Worm (Caenorhabditis elegans) whole organism, early embryonic: Measurements from ENCODE around the gene ceh-30.

Experiments used
- B0310.2 ChIP-seq: sonication (generic microtip); optimal IDR thresholded peaks from 2 replicates; lab custom pipeline; 2016; ENCODE audit warnings: mild to moderate bottlenecking, missing genetic modification characterization, missing compliant biosample characterization
- F13C5.2 ChIP-seq: sonication (generic microtip); optimal IDR thresholded peaks from 2 replicates; lab custom pipeline; 2017; ENCODE audit warnings: mild to moderate bottlenecking, missing genetic modification characterization, inconsistent platforms, missing compliant biosample characterization
- aly-1 ChIP-seq: sonication (generic microtip); optimal IDR thresholded peaks from 2 replicates; lab custom pipeline; 2016; ENCODE audit warnings: missing genetic modification characterization, missing compliant biosample characterization
- ama-1 ChIP-seq: fragments of 150-350 bp; optimal IDR thresholded peaks from 2 replicates; lab custom pipeline; 2014
- ceh-13 ChIP-seq: fragments of 200-800 bp; sonication (Bioruptor generic); optimal IDR thresholded peaks from 2 replicates; lab custom pipeline; 2018; ENCODE audit warnings: mild to moderate bottlenecking, missing genetic modification characterization, missing compliant biosample characterization
- ceh-36 ChIP-seq: sonication (generic microtip); optimal IDR thresholded peaks from 2 replicates; lab custom pipeline; 2016; ENCODE audit warnings: missing genetic modification characterization, inconsistent platforms, missing compliant biosample characterization
- ets-7 ChIP-seq: sonication (generic microtip); optimal IDR thresholded peaks from 2 replicates; lab custom pipeline; 2016; ENCODE audit warnings: missing genotype, missing genetic modification characterization, missing compliant biosample characterization
- flt-1 ChIP-seq: fragments of 200-800 bp; sonication (Bioruptor generic); IDR thresholded peaks from 2 replicates; pipeline ENCODE4 v1.3.6; 2022; ENCODE audit warnings: missing genetic modification characterization, missing compliant biosample characterization
- hmbx-1 ChIP-seq: sonication (generic microtip); optimal IDR thresholded peaks from 2 replicates; lab custom pipeline; 2016; ENCODE audit warnings: mild to moderate bottlenecking, missing genetic modification characterization, missing compliant biosample characterization
- hmg-4 ChIP-seq: fragments of 200-800 bp; sonication (Bioruptor generic); optimal IDR thresholded peaks from 2 replicates; lab custom pipeline; 2018; ENCODE audit warnings: mild to moderate bottlenecking, missing genetic modification characterization, missing compliant biosample characterization
- hnd-1 ChIP-seq: sonication (generic microtip); optimal IDR thresholded peaks from 2 replicates; lab custom pipeline; 2016; ENCODE audit warnings: missing genetic modification characterization, missing compliant biosample characterization
- pes-1 ChIP-seq: fragments of 200-800 bp; sonication (Bioruptor generic); IDR thresholded peaks from 2 replicates; pipeline ENCODE4 v1.3.6; 2022; ENCODE audit warnings: missing genetic modification reagents, missing genetic modification characterization, missing compliant biosample characterization
- scrt-1 ChIP-seq: fragments of 200-800 bp; sonication (Bioruptor generic); IDR thresholded peaks from 2 replicates; pipeline ENCODE4 v1.3.6; 2022; ENCODE audit warnings: missing genetic modification characterization, missing compliant biosample characterization
- sea-1 ChIP-seq: fragments of 200-800 bp; sonication (Bioruptor generic); conservative IDR thresholded peaks from 2 replicates; pipeline ENCODE4 v1.3.6; 2022; ENCODE audit warnings: missing genetic modification characterization, missing compliant biosample characterization
- tbx-11 ChIP-seq: fragments of 200-800 bp; sonication (Bioruptor generic); IDR thresholded peaks from 2 replicates; pipeline ENCODE4 v1.3.6; 2022; ENCODE audit warnings: missing genetic modification characterization, missing compliant biosample characterization
- tbx-37 ChIP-seq: fragments of 200-800 bp; sonication (Bioruptor generic); conservative IDR thresholded peaks from 2 replicates; pipeline ENCODE4 v1.3.6; 2022; ENCODE audit warnings: missing genetic modification reagents, missing genetic modification characterization, missing compliant biosample characterization
- tra-4 ChIP-seq: sonication (generic microtip); optimal IDR thresholded peaks from 2 replicates; lab custom pipeline; 2017; ENCODE audit warnings: missing genetic modification characterization, missing compliant biosample characterization

Gene ceh-30

DNA sequence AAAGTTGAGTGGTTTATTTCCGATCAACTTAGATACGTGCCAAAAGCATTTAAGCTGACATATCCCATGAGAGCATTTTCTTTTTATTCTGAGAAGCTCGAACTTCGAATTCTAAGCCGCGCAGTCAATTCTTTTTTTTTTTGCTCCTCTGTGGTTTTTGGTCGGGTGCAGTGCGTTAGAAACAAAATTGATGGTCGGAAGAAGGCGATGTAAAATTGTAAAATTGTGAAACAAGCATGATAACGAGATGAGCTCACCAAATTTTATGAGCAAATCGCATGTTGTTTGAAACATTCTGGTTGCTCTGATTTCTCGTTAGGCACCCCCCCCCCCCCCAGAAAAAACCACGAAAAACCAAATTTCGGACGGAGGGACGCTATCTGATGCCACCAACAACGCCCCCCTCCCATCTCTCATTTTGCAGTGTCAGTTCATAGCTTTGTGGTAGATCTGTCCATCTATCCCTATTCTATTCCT lies 38.7 kb upstream of the ceh-30 start, which contains the start of gene aqp-7:
Gene aqp-7 (plus strand): TSS at position 427 of the 477 bp plus-strand sequence.
- TF ChIP-seq tra-4 (tag; lab: Kevin White, UChicago) (no peak), flt-1 (GFP tag; lab: Robert Waterston, UW) (no peak), ets-7 (tag; lab: Kevin White, UChicago) (no peak), scrt-1 (GFP tag; lab: Robert Waterston, UW) (no peak), tbx-11 (no peak), hmg-4 (no peak), ama-1 (lab: Kevin White, UChicago) (no peak), pes-1 (no peak), hmbx-1 (tag; lab: Kevin White, UChicago) (no peak), F13C5.2 (no peak), tbx-37 (no peak), ceh-13 (GFP tag; lab: Kevin White, UChicago) (no peak), B0310.2 (tag; lab: Kevin White, UChicago) (no peak), ceh-36 (tag; lab: Kevin White, UChicago) (no peak), aly-1 (tag; lab: Kevin White, UChicago) (no peak), sea-1 (GFP tag; lab: Robert Waterston, UW) (no peak), hnd-1 (no peak)

DNA sequence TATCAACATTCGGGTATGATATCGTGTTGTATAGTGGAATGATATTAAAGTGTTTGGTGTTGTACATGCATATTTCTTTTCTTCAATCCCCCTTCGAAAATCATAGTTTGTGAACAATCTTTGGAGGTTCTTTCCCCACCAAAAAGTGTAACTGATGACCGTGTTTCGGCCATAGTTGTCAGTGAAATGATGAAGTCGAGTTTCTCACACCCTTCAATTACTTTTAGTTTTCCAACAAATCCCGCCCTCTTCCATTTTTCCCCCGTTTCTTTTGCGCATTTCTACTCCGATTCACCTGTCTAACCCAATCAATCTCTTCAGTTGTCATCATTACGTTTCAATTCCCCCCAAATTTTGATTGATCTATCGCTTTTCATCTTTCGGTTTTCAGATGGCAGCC lies 38.2 kb upstream of the ceh-30 start:
- TF ChIP-seq tbx-11 (no peak), pes-1 (no peak), flt-1 (GFP tag; lab: Robert Waterston, UW) (no peak), hmbx-1 (tag; lab: Kevin White, UChicago) (no peak), ceh-13 (GFP tag; lab: Kevin White, UChicago) (no peak), ama-1 (lab: Kevin White, UChicago) (no peak)

DNA sequence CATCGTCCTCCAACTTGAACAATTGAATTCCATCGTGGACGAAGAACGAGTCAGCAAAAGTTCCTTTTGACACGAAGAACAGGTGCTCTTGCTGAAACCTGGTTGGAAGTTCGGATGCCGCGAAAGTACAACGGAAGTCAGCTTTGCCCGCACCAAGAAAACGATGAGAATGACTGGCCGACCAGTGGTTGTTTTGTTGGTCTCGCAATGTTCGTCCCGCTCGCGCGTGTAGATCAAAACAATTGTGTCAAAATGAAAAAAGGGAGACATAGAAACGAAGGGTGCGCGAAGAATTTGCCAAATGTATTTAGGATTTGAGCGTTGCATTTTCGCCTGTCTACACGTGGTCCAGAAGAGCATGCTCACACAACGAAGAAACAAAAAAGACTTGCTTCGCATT lies 34.3 kb upstream of the ceh-30 start, which contains the start of gene M02F4.1:
Gene M02F4.1 (minus strand): TSS at position 101 of the 400 bp plus-strand sequence.
- TF ChIP-seq aly-1 (tag; lab: Kevin White, UChicago) (no peak), tbx-11 (no peak), hmg-4 (no peak), B0310.2 (tag; lab: Kevin White, UChicago) (no peak), pes-1 (no peak), ceh-13 (GFP tag; lab: Kevin White, UChicago) (no peak)

DNA sequence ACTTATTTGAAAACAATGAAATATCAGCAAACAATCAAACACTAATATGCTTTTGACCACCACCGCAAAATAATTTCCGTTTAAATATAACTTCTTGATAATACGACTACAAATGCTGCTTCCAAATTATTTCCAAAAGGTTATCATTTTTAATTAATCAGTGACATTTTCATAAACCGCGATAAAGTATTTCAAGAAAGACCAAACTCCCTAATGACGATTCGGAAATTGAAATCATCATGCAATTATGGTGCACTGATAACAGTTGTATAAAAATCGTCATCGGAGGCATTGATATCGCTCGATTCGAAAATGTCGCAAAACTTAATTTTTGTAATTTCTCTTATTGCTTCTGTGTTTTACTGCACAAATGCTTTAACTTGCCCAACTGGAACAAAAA lies 31.9 kb upstream of the ceh-30 start, which contains the start of gene clec-265:
Gene clec-265 (plus strand): TSS at position 300 of the 400 bp plus-strand sequence.
- TF ChIP-seq tbx-37 (no peak), B0310.2 (tag; lab: Kevin White, UChicago) (no peak), pes-1 (no peak), flt-1 (GFP tag; lab: Robert Waterston, UW) (no peak), tbx-11 (no peak)

DNA sequence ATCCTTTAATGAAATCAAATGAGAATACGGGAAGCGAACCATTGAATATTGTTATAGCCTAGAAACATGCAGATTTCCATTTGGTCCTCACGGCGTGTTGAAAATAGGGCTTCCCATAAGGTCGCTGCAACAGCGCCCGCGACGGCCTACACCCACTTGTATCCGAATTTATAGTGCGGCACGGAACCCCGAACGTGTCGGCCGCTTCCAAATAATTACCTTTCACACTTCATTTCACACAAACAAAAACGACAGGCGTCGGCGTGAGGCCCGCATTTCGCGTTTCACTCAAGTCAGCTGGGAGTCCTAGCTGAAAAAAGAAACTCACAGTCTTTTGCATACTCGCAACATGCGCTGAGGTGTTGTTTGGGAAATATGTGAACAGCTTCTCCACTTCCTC lies 29.9 kb upstream of the ceh-30 start:
- TF ChIP-seq hnd-1 = no peak
- no peak for TF ChIP-seq F13C5.2
- TF ChIP-seq tra-4 (tag; lab: Kevin White, UChicago) = no peak
- TF ChIP-seq pes-1 = no peak
- TF ChIP-seq scrt-1 (GFP tag; lab: Robert Waterston, UW) = no peak
- TF ChIP-seq tbx-37 = no peak
- no peak for TF ChIP-seq ama-1 (lab: Kevin White, UChicago)
- TF ChIP-seq hmbx-1 (tag; lab: Kevin White, UChicago) = no peak

DNA sequence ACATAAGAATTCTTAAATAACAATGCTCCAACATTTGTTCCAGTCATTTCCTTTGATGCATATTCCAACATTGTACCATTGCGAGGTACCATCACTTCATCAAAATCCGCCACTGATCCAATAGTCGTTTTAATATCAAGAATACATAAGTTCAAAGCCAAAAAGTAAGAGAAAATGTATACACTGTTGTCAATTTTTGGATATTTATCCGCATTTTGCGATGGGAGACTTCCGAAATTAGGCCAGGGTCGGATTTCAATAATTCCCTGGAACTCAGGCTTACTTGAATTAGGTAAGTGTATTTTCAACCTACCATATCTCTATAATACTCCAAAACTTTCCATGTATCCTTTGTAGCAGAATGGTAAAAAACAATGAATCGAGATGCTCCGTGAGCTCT lies 29.2 kb upstream of the ceh-30 start, which contains the start of gene M02F4.2:
Gene M02F4.2 (minus strand): TSS at position 101 of the 400 bp plus-strand sequence.
- TF ChIP-seq ets-7 (tag; lab: Kevin White, UChicago) = no peak
- TF ChIP-seq tbx-11 = no peak
- no peak for TF ChIP-seq B0310.2 (tag; lab: Kevin White, UChicago)
- TF ChIP-seq ama-1 (lab: Kevin White, UChicago) = no peak
- TF ChIP-seq sea-1 (GFP tag; lab: Robert Waterston, UW) = no peak
- no peak for TF ChIP-seq F13C5.2
- no peak for TF ChIP-seq flt-1 (GFP tag; lab: Robert Waterston, UW)
- TF ChIP-seq hnd-1 = no peak
- no peak for TF ChIP-seq hmg-4
- no peak for TF ChIP-seq hmbx-1 (tag; lab: Kevin White, UChicago)

DNA sequence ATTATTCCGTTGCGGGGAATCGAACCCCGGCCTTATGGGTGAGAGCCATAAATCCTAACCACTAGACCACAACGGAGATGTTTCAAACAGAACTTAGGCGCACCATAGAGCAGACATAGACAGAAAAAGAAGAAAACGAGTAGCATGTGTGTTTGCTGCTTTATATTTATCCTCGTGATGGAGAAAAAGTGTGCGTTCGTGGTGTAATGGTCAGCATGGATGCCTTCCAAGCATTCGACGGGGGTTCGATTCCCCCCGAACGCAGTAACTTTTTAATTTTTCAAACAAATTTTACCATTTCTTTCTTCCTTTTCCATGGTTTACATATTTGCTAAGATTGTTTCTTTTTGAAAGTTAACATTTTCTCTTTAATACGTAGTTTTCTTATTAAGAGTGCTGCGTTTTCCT lies 27.4 kb upstream of the ceh-30 start:
- TF ChIP-seq tbx-37 (peak; percentile 91), scrt-1 (GFP tag; lab: Robert Waterston, UW) (peak; percentile 95), hmg-4 (peak; percentile 90), F13C5.2 (peak; percentile 98), aly-1 (tag; lab: Kevin White, UChicago) (peak; percentile 89), hnd-1 (peak; percentile 92), pes-1 (peak; percentile 94), B0310.2 (tag; lab: Kevin White, UChicago) (peak; percentile 84), sea-1 (GFP tag; lab: Robert Waterston, UW) (peak; percentile 98), tbx-11 (peak; percentile 96), ceh-13 (GFP tag; lab: Kevin White, UChicago) (peak; percentile 85), ceh-36 (tag; lab: Kevin White, UChicago) (peak; percentile 88), ama-1 (lab: Kevin White, UChicago) (no peak), tra-4 (tag; lab: Kevin White, UChicago) (peak; percentile 77), hmbx-1 (tag; lab: Kevin White, UChicago) (peak; percentile 86), ets-7 (tag; lab: Kevin White, UChicago) (peak; percentile 91), flt-1 (GFP tag; lab: Robert Waterston, UW) (peak; percentile 94)

DNA sequence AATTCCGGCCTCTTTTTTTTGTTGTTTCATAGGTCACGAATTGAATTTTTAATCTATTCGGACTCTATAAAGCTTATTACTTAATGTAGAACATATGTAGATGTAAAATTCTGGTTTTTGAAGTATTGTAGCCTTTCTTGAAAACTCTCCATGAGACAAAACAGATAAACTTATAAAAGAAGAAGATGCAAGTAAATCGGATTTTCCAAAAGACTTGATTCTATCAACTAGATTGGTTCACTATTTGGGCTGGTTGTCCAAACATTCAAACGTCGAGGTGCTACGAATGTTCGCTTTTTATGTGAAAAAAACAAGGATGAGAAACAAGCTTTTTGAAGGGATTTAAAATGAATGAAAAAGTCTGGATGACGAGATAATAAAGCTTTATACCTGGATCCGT lies 23.4 kb upstream of the ceh-30 start:
- TF ChIP-seq hmbx-1 (tag; lab: Kevin White, UChicago) (no peak), hnd-1 (no peak), ets-7 (tag; lab: Kevin White, UChicago) (no peak), hmg-4 (no peak), ceh-13 (GFP tag; lab: Kevin White, UChicago) (no peak), ama-1 (lab: Kevin White, UChicago) (no peak), ceh-36 (tag; lab: Kevin White, UChicago) (no peak), tra-4 (tag; lab: Kevin White, UChicago) (no peak), scrt-1 (GFP tag; lab: Robert Waterston, UW) (no peak), aly-1 (tag; lab: Kevin White, UChicago) (no peak), sea-1 (GFP tag; lab: Robert Waterston, UW) (no peak), tbx-37 (no peak), F13C5.2 (no peak), tbx-11 (no peak), flt-1 (GFP tag; lab: Robert Waterston, UW) (no peak), B0310.2 (tag; lab: Kevin White, UChicago) (no peak), pes-1 (no peak)
